Fruit fly (Drosophila melanogaster): Measurements from ENCODE around the gene CG12590.

Gene CG12590

DNA sequence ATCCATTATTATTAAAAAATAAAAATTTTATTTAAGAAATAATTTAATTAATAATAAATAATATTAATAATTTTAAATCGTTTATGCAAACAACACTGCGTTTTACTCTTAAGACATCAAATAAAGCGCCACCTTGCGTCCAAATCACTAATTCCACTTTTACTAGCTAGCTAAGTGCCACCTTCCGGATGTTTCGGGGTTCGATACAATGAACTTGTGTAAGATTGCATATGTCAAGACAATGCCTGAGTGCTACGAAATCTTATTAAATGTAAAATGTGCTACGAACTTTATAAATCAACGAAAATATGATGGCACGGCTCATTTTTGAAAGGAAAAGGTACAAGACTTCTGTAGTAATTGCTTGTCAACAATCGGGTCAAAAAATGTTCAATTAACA is 32.5 kb upstream of the CG12590 start (continued):
- TF ChIP-seq sc (optimal IDR thresholded peaks at IDR 0.05) (no peak), sc (GFP tag; optimal IDR thresholded peaks at IDR 0.05) (peak; percentile 17), CG4282 (GFP tag; optimal IDR thresholded peaks at IDR 0.05) (peak; percentile 50), dmrt11E (tag; optimal IDR thresholded peaks at IDR 0.05) (peak; percentile 47), CG3995 (GFP tag; optimal IDR thresholded peaks at IDR 0.05) (no peak), CG7271 (tag; optimal IDR thresholded peaks at IDR 0.05) (peak; percentile 32), psq (GFP tag; optimal IDR thresholded peaks at IDR 0.05) (peak; percentile 32), org-1 (GFP tag; optimal IDR thresholded peaks at IDR 0.05) (no peak), Fer1 (GFP tag; optimal IDR thresholded peaks at IDR 0.05) (peak; percentile 31), br (optimal IDR thresholded peaks at IDR 0.05) (no peak), Rx (GFP tag; IDR thresholded peaks at IDR 0.05) (peak; percentile 23; the same call in 1 of the 2 replicates), CG3726 (GFP tag; IDR thresholded peaks at IDR 0.05) (no peak), kay (GFP tag; optimal IDR thresholded peaks at IDR 0.05) (peak; percentile 21), CG6654 (GFP tag; optimal IDR thresholded peaks at IDR 0.05) (peak; percentile 32), CG4854 (GFP tag; optimal IDR thresholded peaks at IDR 0.05) (peak; percentile 47), Dek (tag; optimal IDR thresholded peaks at IDR 0.05) (peak; percentile 78), az2 (GFP tag; optimal IDR thresholded peaks at IDR 0.05) (peak; percentile 67), CG8478 (optimal IDR thresholded peaks at IDR 0.05) (no peak), CG4820 (GFP tag; optimal IDR thresholded peaks at IDR 0.05) (peak; percentile 53), CG12942 (GFP tag; optimal IDR thresholded peaks at IDR 0.05) (peak; percentile 64), Dfd (GFP tag; optimal IDR thresholded peaks at IDR 0.05) (no peak), grn (GFP tag; optimal IDR thresholded peaks at IDR 0.05) (peak; percentile 3), tx (GFP tag; optimal IDR thresholded peaks at IDR 0.05) (peak; percentile 47), vfl (GFP tag; optimal IDR thresholded peaks at IDR 0.05) (peak; percentile 14), Neu2 (GFP tag; optimal IDR thresholded peaks at IDR 0.05; ENCODE audit: borderline replicate concordance) (no peak), CG14710 (tag; optimal IDR thresholded peaks at IDR 0.05) (peak; percentile 59), emc (GFP tag; optimal IDR thresholded peaks at IDR 0.05) (peak; percentile 34), CG13123 (GFP tag; optimal IDR thresholded peaks at IDR 0.05) (peak; percentile 64), Fer3 (tag; optimal IDR thresholded peaks at IDR 0.05) (peak; percentile 44), sr (GFP tag; IDR thresholded peaks at IDR 0.05) (no peak), CG30431 (GFP tag; optimal IDR thresholded peaks at IDR 0.05) (peak; percentile 50), esg (GFP tag; conservative IDR thresholded peaks at IDR 0.05) (peak; percentile 36), CG17328 (GFP tag; IDR thresholded peaks at IDR 0.05) (no peak), CG8290 (GFP tag; optimal IDR thresholded peaks at IDR 0.05) (peak; percentile 85), CG8290 (tag; optimal IDR thresholded peaks at IDR 0.05) (peak in 1 of 2 experiments; percentile 94), fd96Cb (tag; optimal IDR thresholded peaks at IDR 0.05) (peak; percentile 56), CG6254 (GFP tag; optimal IDR thresholded peaks at IDR 0.05) (no peak), CG10565 (GFP tag; optimal IDR thresholded peaks at IDR 0.05) (no peak), Hsf (GFP tag; optimal IDR thresholded peaks at IDR 0.05) (peak; percentile 78), dpn (GFP tag; optimal IDR thresholded peaks at IDR 0.05) (peak; percentile 79 to 80), CG5180 (GFP tag; optimal IDR thresholded peaks at IDR 0.05) (no peak), Bdp1 (GFP tag; optimal IDR thresholded peaks at IDR 0.05) (peak; percentile 23), mld (GFP tag; IDR thresholded peaks at IDR 0.05; ENCODE audit: partially characterized antibody) (no peak), fu2 (GFP tag; optimal IDR thresholded peaks at IDR 0.05) (peak; percentile 25), CG14667 (GFP tag; IDR thresholded peaks at IDR 0.05) (peak; percentile 39; the same call in 1 of the 2 replicates), CG1602 (GFP tag; optimal IDR thresholded peaks at IDR 0.05) (peak; percentile 70), Chrac-16 (GFP tag; optimal IDR thresholded peaks at IDR 0.05) (peak; percentile 74), CG15601 (tag; optimal IDR thresholded peaks at IDR 0.05) (peak; percentile 75), CG12391 (tag; optimal IDR thresholded peaks at IDR 0.05) (peak; percentile 52), H15 (GFP tag; IDR thresholded peaks at IDR 0.05) (peak; percentile 58; the same call in 1 of the 3 replicates), CG10321 (GFP tag; IDR thresholded peaks at IDR 0.05) (no peak), CG6689 (GFP tag; IDR thresholded peaks at IDR 0.05) (no peak; the same call in 1 of the 2 replicates), Side (GFP tag; optimal IDR thresholded peaks at IDR 0.05) (peak; percentile 61)
